Worm (Caenorhabditis elegans) whole organism, L2 larva: ENCODE measurements around the gene Y116A8C.37.

Experiments used
- C34F6.9 ChIP-seq: fragments of 150-350 bp; optimal IDR thresholded peaks from 2 replicates; lab custom pipeline; 2014; ENCODE audit warnings: missing biosample characterization, missing genetic modification characterization
- R02D3.7 ChIP-seq: fragments of 150-350 bp; optimal IDR thresholded peaks from 2 replicates; lab custom pipeline; 2014; ENCODE audit warnings: missing biosample characterization, missing genetic modification characterization
- Y55F3AM.14 ChIP-seq: fragments of 200-800 bp; sonication (Bioruptor generic); optimal IDR thresholded peaks from 2 replicates; lab custom pipeline; 2018; ENCODE audit warnings: mild to moderate bottlenecking, missing genetic modification characterization, missing compliant biosample characterization
- alr-1 ChIP-seq: fragments of 150-350 bp; optimal IDR thresholded peaks from 2 replicates; lab custom pipeline; 2014; ENCODE audit warnings: missing biosample characterization, missing genetic modification characterization
- aly-2 ChIP-seq: fragments of 150-350 bp; optimal IDR thresholded peaks from 2 replicates; lab custom pipeline; 2014; ENCODE audit warnings: missing biosample characterization, missing genetic modification characterization
- ama-1 ChIP-seq: fragments of 150-350 bp; optimal IDR thresholded peaks from 2 replicates; lab custom pipeline; 2018; ENCODE audit warnings: inconsistent platforms
- blmp-1 ChIP-seq: sonication (generic microtip); optimal IDR thresholded peaks from 2 replicates; lab custom pipeline; 2017; ENCODE audit warnings: missing genetic modification characterization, mild to moderate bottlenecking, missing compliant biosample characterization, antibody characterized with exemption, moderate library complexity; ENCODE audit not compliant: insufficient read depth
- ceh-16 ChIP-seq: fragments of 150-350 bp; optimal IDR thresholded peaks from 2 replicates; lab custom pipeline; 2014; ENCODE audit warnings: missing biosample characterization, missing genetic modification characterization
- ceh-82 ChIP-seq: fragments of 150-350 bp; optimal IDR thresholded peaks from 2 replicates; lab custom pipeline; 2014; ENCODE audit warnings: missing biosample characterization, missing genetic modification characterization
- crh-2 ChIP-seq: sonication (generic microtip); optimal IDR thresholded peaks from 2 replicates; lab custom pipeline; 2017; ENCODE audit warnings: missing biosample characterization, missing genetic modification characterization
- dmd-4 ChIP-seq: sonication (generic microtip); optimal IDR thresholded peaks from 2 replicates; lab custom pipeline; 2017; ENCODE audit warnings: missing biosample characterization, missing genetic modification characterization
- egl-27 ChIP-seq: sonication (generic microtip); optimal IDR thresholded peaks from 3 replicates; lab custom pipeline; 2017; ENCODE audit warnings: missing biosample characterization, missing genetic modification reagents, missing genetic modification characterization
- elt-1 ChIP-seq: fragments of 150-350 bp; optimal IDR thresholded peaks from 2 replicates; lab custom pipeline; 2014; ENCODE audit warnings: missing biosample characterization, missing genetic modification characterization
- fos-1 ChIP-seq: fragments of 150-350 bp; optimal IDR thresholded peaks from 2 replicates; lab custom pipeline; 2014; ENCODE audit warnings: missing biosample characterization, missing genetic modification characterization
- lin-39 ChIP-seq: fragments of 150-350 bp; optimal IDR thresholded peaks from 2 replicates; lab custom pipeline; 2014; ENCODE audit warnings: missing biosample characterization, missing genetic modification reagents, missing genetic modification characterization
- lsy-2 ChIP-seq, 2 experiments: fragments of 150-350 bp in 1 of 2; sonication (generic microtip) in 1 of 2; optimal IDR thresholded peaks; 2 replicates each; lab custom pipeline; 2014 to 2017; ENCODE audit warnings: missing biosample characterization in 2 of 2, missing genetic modification characterization in 2 of 2
- mab-5 ChIP-seq: fragments of 150-350 bp; optimal IDR thresholded peaks from 2 replicates; lab custom pipeline; 2014; ENCODE audit warnings: missing biosample characterization, missing genetic modification characterization
- mbf-1 ChIP-seq: sonication (generic microtip); optimal IDR thresholded peaks from 2 replicates; lab custom pipeline; 2017; ENCODE audit warnings: missing biosample characterization, missing genetic modification characterization
- mdl-1 ChIP-seq, 2 experiments: fragments of 150-350 bp in 1 of 2; sonication (generic microtip) in 1 of 2; optimal IDR thresholded peaks; 2 replicates each; lab custom pipeline; 2017; ENCODE audit warnings: missing biosample characterization in 2 of 2, missing genetic modification characterization in 2 of 2
- nhr-11 ChIP-seq: fragments of 150-350 bp; optimal IDR thresholded peaks from 2 replicates; lab custom pipeline; 2014; ENCODE audit warnings: missing biosample characterization, missing genetic modification characterization
- nhr-12 ChIP-seq: fragments of 150-350 bp; optimal IDR thresholded peaks from 2 replicates; lab custom pipeline; 2014; ENCODE audit warnings: missing biosample characterization, missing genetic modification characterization
- nhr-129 ChIP-seq: fragments of 150-350 bp; optimal IDR thresholded peaks from 2 replicates; lab custom pipeline; 2014; ENCODE audit warnings: missing biosample characterization, missing genetic modification characterization
- nhr-21 ChIP-seq: fragments of 150-350 bp; optimal IDR thresholded peaks from 2 replicates; lab custom pipeline; 2014; ENCODE audit warnings: missing biosample characterization, missing genetic modification characterization
- nhr-23 ChIP-seq: fragments of 150-350 bp; optimal IDR thresholded peaks from 2 replicates; lab custom pipeline; 2014; ENCODE audit warnings: missing biosample characterization, missing genetic modification reagents, missing genetic modification characterization
- nhr-25 ChIP-seq: fragments of 150-350 bp; sonication (generic microtip); optimal IDR thresholded peaks from 3 replicates; lab custom pipeline; 2014; ENCODE audit warnings: missing biosample characterization, missing genetic modification characterization
- nhr-6 ChIP-seq: fragments of 150-350 bp; optimal IDR thresholded peaks from 2 replicates; lab custom pipeline; 2014; ENCODE audit warnings: missing biosample characterization, missing genetic modification characterization
- nhr-77 ChIP-seq: fragments of 150-350 bp; optimal IDR thresholded peaks from 2 replicates; lab custom pipeline; 2014; ENCODE audit warnings: missing biosample characterization, missing genetic modification characterization
- peb-1 ChIP-seq: fragments of 150-350 bp; optimal IDR thresholded peaks from 2 replicates; lab custom pipeline; 2014; ENCODE audit warnings: missing biosample characterization, missing genetic modification characterization
- skn-1 ChIP-seq: sonication (generic microtip); optimal IDR thresholded peaks from 2 replicates; lab custom pipeline; 2017; ENCODE audit warnings: missing biosample characterization, missing genetic modification characterization
- sma-9 ChIP-seq, 2 experiments: fragments of 150-350 bp in 1 of 2; sonication (generic microtip) in 1 of 2; optimal IDR thresholded peaks; 2 replicates each; lab custom pipeline; 2014 to 2016; ENCODE audit warnings: missing genetic modification characterization in 2 of 2, mild to moderate bottlenecking in 1 of 2, missing biosample characterization in 1 of 2, missing compliant biosample characterization in 1 of 2, missing genetic modification reagents in 1 of 2, moderate library complexity in 1 of 2
- snpc-4 ChIP-seq: fragments of 150-350 bp; optimal IDR thresholded peaks from 2 replicates; lab custom pipeline; 2014; ENCODE audit warnings: missing biosample characterization, missing genetic modification characterization
- unc-39 ChIP-seq: fragments of 150-350 bp; optimal IDR thresholded peaks from 2 replicates; lab custom pipeline; 2014; ENCODE audit warnings: missing biosample characterization, missing genetic modification characterization
- unc-55 ChIP-seq: fragments of 150-350 bp; sonication (generic microtip); optimal IDR thresholded peaks from 3 replicates; lab custom pipeline; 2014; ENCODE audit warnings: missing biosample characterization, missing genetic modification reagents, missing genetic modification characterization
- unc-62 ChIP-seq: fragments of 150-350 bp; optimal IDR thresholded peaks from 2 replicates; lab custom pipeline; 2014; ENCODE audit warnings: missing biosample characterization, missing genetic modification reagents, missing genetic modification characterization
- zag-1 ChIP-seq: fragments of 150-350 bp; optimal IDR thresholded peaks from 2 replicates; lab custom pipeline; 2014; ENCODE audit warnings: missing biosample characterization, missing genetic modification characterization
- ztf-4 ChIP-seq: fragments of 150-350 bp; optimal IDR thresholded peaks from 2 replicates; lab custom pipeline; 2014; ENCODE audit warnings: missing biosample characterization, missing genetic modification characterization

The Y116A8C.37 gene

ce11 chrIV:17110882-17111281 lies 20.1 kb downstream of the Y116A8C.37 start, which contains the start of gene sfa-1:
Gene sfa-1 (minus strand): TSS chrIV:17110982.
- no peak for TF ChIP-seq nhr-11
- TF ChIP-seq unc-62 = no peak
- no peak for TF ChIP-seq nhr-21 (tag; lab: Kevin White, UChicago)
- no peak for TF ChIP-seq peb-1
- no peak for TF ChIP-seq lsy-2 (tag; optimal IDR thresholded peaks at IDR 0.05; lab: Kevin White, UChicago)
- TF ChIP-seq mbf-1 (tag; lab: Kevin White, UChicago) = no peak
- no peak for TF ChIP-seq sma-9 (GFP tag; optimal IDR thresholded peaks at IDR 0.05; lab: Kevin White, UChicago)
- TF ChIP-seq sma-9 (tag; optimal IDR thresholded peaks at IDR 0.05; lab: Kevin White, UChicago) = no peak
- no peak for TF ChIP-seq aly-2 (tag; lab: Kevin White, UChicago)
- TF ChIP-seq snpc-4 (tag; lab: Kevin White, UChicago) = no peak
- TF ChIP-seq nhr-25 (tag; lab: Kevin White, UChicago) = no peak
- no peak for TF ChIP-seq nhr-12 (tag; lab: Kevin White, UChicago)
- no peak for TF ChIP-seq elt-1 (tag; lab: Kevin White, UChicago)
- TF ChIP-seq C34F6.9 (tag; lab: Kevin White, UChicago) = no peak
- TF ChIP-seq unc-39 = no peak

- TF ChIP-seq unc-39 (no peak), skn-1 (tag; lab: Kevin White, UChicago) (no peak), lin-39 (no peak), nhr-129 (tag; lab: Kevin White, UChicago) (no peak)
- TF ChIP-seq, all 48 proteins: peak for 0
Observed at ce11 chrIV:17109436-17109835, 21.5 kb downstream of the Y116A8C.37 start.

ce11 chrIV:17108805-17109204 lies 22.1 kb downstream of the Y116A8C.37 start:
- TF ChIP-seq ceh-16 (tag; lab: Kevin White, UChicago) (no peak), nhr-25 (tag; lab: Kevin White, UChicago) (no peak), alr-1 (tag; lab: Kevin White, UChicago) (no peak), skn-1 (tag; lab: Kevin White, UChicago) (no peak), dmd-4 (no peak), mdl-1 (tag; optimal IDR thresholded peaks at IDR 0.05; lab: Kevin White, UChicago) (no peak), unc-55 (GFP tag; lab: Kevin White, UChicago) (no peak), nhr-23 (tag; lab: Kevin White, UChicago) (no peak), unc-62 (no peak), nhr-6 (tag; lab: Kevin White, UChicago) (no peak), crh-2 (tag; lab: Kevin White, UChicago) (no peak), nhr-129 (tag; lab: Kevin White, UChicago) (no peak)

DNA sequence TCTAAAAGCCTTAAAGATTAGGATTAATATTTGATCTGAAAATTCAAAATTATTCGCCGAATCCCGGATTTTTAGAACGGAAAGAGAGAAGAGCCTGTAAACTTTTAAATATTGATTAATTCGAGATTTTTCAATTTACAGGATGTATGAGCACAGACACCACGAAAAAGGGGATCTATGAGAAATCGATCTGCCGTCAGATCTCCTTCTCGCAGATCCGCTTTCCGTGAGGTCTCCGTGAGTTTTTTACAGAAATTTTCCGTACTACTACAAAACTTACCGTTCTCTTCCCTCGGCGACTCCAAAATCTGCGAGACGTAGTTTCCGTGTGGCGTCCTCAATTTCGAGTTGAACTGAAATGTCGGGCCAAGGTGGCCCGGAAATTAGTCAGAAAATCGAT lies 22.7 kb downstream of the Y116A8C.37 start:
- TF ChIP-seq nhr-6 (tag; lab: Kevin White, UChicago) (no peak), R02D3.7 (no peak), snpc-4 (tag; lab: Kevin White, UChicago) (no peak), nhr-12 (tag; lab: Kevin White, UChicago) (no peak), ama-1 (no peak), nhr-23 (tag; lab: Kevin White, UChicago) (no peak), lin-39 (no peak), dmd-4 (no peak), unc-39 (no peak), zag-1 (tag; lab: Kevin White, UChicago) (no peak), alr-1 (tag; lab: Kevin White, UChicago) (no peak), nhr-11 (no peak), crh-2 (tag; lab: Kevin White, UChicago) (no peak), ztf-4 (tag; lab: Kevin White, UChicago) (no peak), nhr-21 (tag; lab: Kevin White, UChicago) (no peak), mdl-1 (tag; optimal IDR thresholded peaks at IDR 0.05; lab: Kevin White, UChicago) (no peak), lsy-2 (tag; optimal IDR thresholded peaks at IDR 0.05; lab: Kevin White, UChicago) (no peak), unc-55 (GFP tag; lab: Kevin White, UChicago) (no peak), sma-9 (GFP tag; optimal IDR thresholded peaks at IDR 0.05; lab: Kevin White, UChicago) (no peak), sma-9 (tag; optimal IDR thresholded peaks at IDR 0.05; lab: Kevin White, UChicago) (no peak)

- TF ChIP-seq fos-1 (tag; lab: Kevin White, UChicago) = no peak
- TF ChIP-seq sma-9 (GFP tag; optimal IDR thresholded peaks at IDR 0.05; lab: Kevin White, UChicago) = no peak
- TF ChIP-seq sma-9 (tag; optimal IDR thresholded peaks at IDR 0.05; lab: Kevin White, UChicago) = no peak
- no peak for TF ChIP-seq Y55F3AM.14 (GFP tag; lab: Kevin White, UChicago)
- TF ChIP-seq elt-1 (tag; lab: Kevin White, UChicago) = no peak
- TF ChIP-seq skn-1 (tag; lab: Kevin White, UChicago) = no peak
- no peak for TF ChIP-seq mab-5 (tag; lab: Kevin White, UChicago)
- no peak for TF ChIP-seq blmp-1 (tag; lab: Kevin White, UChicago)
- no peak for TF ChIP-seq nhr-129 (tag; lab: Kevin White, UChicago)
- TF ChIP-seq lin-39 = no peak
- no peak for TF ChIP-seq nhr-77 (tag; lab: Kevin White, UChicago)
- no peak for TF ChIP-seq crh-2 (tag; lab: Kevin White, UChicago)
- TF ChIP-seq ceh-82 (tag; lab: Kevin White, UChicago) = no peak
- no peak for TF ChIP-seq ztf-4 (tag; lab: Kevin White, UChicago)
- TF ChIP-seq egl-27 (tag; lab: Kevin White, UChicago) = no peak
- TF ChIP-seq nhr-23 (tag; lab: Kevin White, UChicago) = no peak
- no peak for TF ChIP-seq snpc-4 (tag; lab: Kevin White, UChicago)
- TF ChIP-seq C34F6.9 (tag; lab: Kevin White, UChicago) = no peak
- no peak for TF ChIP-seq nhr-6 (tag; lab: Kevin White, UChicago)
- no peak for TF ChIP-seq ceh-16 (tag; lab: Kevin White, UChicago)
- TF ChIP-seq unc-55 (GFP tag; lab: Kevin White, UChicago) = no peak
- TF ChIP-seq, all 48 proteins: peak for 0
Observed at ce11 chrIV:17105578-17105977, 25.4 kb downstream of the Y116A8C.37 start.
